Worm (Caenorhabditis elegans) whole organism, L3 larva: ENCODE results near the gene nuo-5.

Experiments
- aly-2 ChIP-seq: fragments of 150-350 bp; optimal IDR thresholded peaks from 2 replicates; lab custom pipeline; 2014; ENCODE audit warnings: missing biosample characterization, missing genetic modification characterization
- ceh-9 ChIP-seq: sonication (generic microtip); optimal IDR thresholded peaks from 2 replicates; lab custom pipeline; 2018; ENCODE audit warnings: missing biosample characterization, missing genetic modification characterization
- egl-27 ChIP-seq: sonication (generic microtip); optimal IDR thresholded peaks from 4 replicates; lab custom pipeline; 2017; ENCODE audit warnings: missing biosample characterization, missing genetic modification reagents, missing genetic modification characterization
- ztf-11 ChIP-seq: fragments of 150-350 bp; optimal IDR thresholded peaks from 2 replicates; lab custom pipeline; 2014; ENCODE audit warnings: missing biosample characterization, missing genetic modification characterization

- no peak for TF ChIP-seq ztf-11 (tag; lab: Kevin White, UChicago)
- no peak for TF ChIP-seq egl-27 (tag; lab: Kevin White, UChicago)
- no peak for TF ChIP-seq ceh-9 (tag; lab: Kevin White, UChicago)
- no peak for TF ChIP-seq aly-2
Measured at ce11 chrV:2698826-2699225, at the start of gene nuo-5.
